Worm (Caenorhabditis elegans) whole organism, L3 larva: ENCODE measurements around the gene C10G8.3.

Experiments used
- ZK546.5 ChIP-seq: sonication (generic microtip); optimal IDR thresholded peaks from 2 replicates; lab custom pipeline; 2017; ENCODE audit warnings: missing biosample characterization, missing genetic modification characterization
- aly-2 ChIP-seq: fragments of 150-350 bp; optimal IDR thresholded peaks from 2 replicates; lab custom pipeline; 2014; ENCODE audit warnings: missing biosample characterization, missing genetic modification characterization
- ceh-82 ChIP-seq: fragments of 150-350 bp; optimal IDR thresholded peaks from 2 replicates; lab custom pipeline; 2014; ENCODE audit warnings: missing biosample characterization, missing genetic modification characterization
- ceh-9 ChIP-seq: sonication (generic microtip); optimal IDR thresholded peaks from 2 replicates; lab custom pipeline; 2018; ENCODE audit warnings: missing biosample characterization, missing genetic modification characterization
- daf-12 ChIP-seq: fragments of 150-350 bp; optimal IDR thresholded peaks from 2 replicates; lab custom pipeline; 2014; ENCODE audit warnings: missing biosample characterization, missing genetic modification reagents, missing genetic modification characterization
- egl-27 ChIP-seq: sonication (generic microtip); optimal IDR thresholded peaks from 4 replicates; lab custom pipeline; 2017; ENCODE audit warnings: missing biosample characterization, missing genetic modification reagents, missing genetic modification characterization
- egl-5 ChIP-seq: fragments of 150-350 bp; optimal IDR thresholded peaks from 2 replicates; lab custom pipeline; 2017; ENCODE audit warnings: missing biosample characterization, missing genetic modification reagents, missing genetic modification characterization, inconsistent platforms
- elt-1 ChIP-seq: fragments of 150-350 bp; optimal IDR thresholded peaks from 2 replicates; lab custom pipeline; 2014; ENCODE audit warnings: missing biosample characterization, missing genetic modification characterization
- elt-2 ChIP-seq: sonication (generic microtip); optimal IDR thresholded peaks from 2 replicates; lab custom pipeline; 2016; ENCODE audit warnings: missing genetic modification reagents, mild to moderate bottlenecking, missing genetic modification characterization, missing compliant biosample characterization
- eor-1 ChIP-seq, 2 experiments: fragments of 150-350 bp; optimal IDR thresholded peaks; 2 replicates each; lab custom pipeline; 2014 to 2018; ENCODE audit warnings: missing biosample characterization in 2 of 2, missing genetic modification characterization in 2 of 2
- fkh-10 ChIP-seq: sonication (generic microtip); optimal IDR thresholded peaks from 2 replicates; lab custom pipeline; 2017; ENCODE audit warnings: missing biosample characterization, missing genetic modification reagents, missing genetic modification characterization
- hmg-11 ChIP-seq: sonication (generic microtip); optimal IDR thresholded peaks from 2 replicates; lab custom pipeline; 2016; ENCODE audit warnings: missing genetic modification characterization, missing compliant biosample characterization
- lin-15B ChIP-seq: fragments of 150-350 bp; optimal IDR thresholded peaks from 2 replicates; lab custom pipeline; 2014; ENCODE audit warnings: missing biosample characterization, missing genetic modification characterization
- lin-39 ChIP-seq: fragments of 150-350 bp; optimal IDR thresholded peaks from 2 replicates; lab custom pipeline; 2018; ENCODE audit warnings: missing biosample characterization, missing genetic modification reagents, missing genetic modification characterization
- lsy-12 ChIP-seq: sonication (generic microtip); optimal IDR thresholded peaks from 2 replicates; lab custom pipeline; 2016; ENCODE audit warnings: mild to moderate bottlenecking, missing genetic modification characterization, missing compliant biosample characterization
- mdl-1 ChIP-seq: fragments of 150-350 bp; optimal IDR thresholded peaks from 2 replicates; lab custom pipeline; 2014; ENCODE audit warnings: missing biosample characterization, missing genetic modification characterization
- mml-1 ChIP-seq: fragments of 150-350 bp; sonication (generic microtip); optimal IDR thresholded peaks from 3 replicates; lab custom pipeline; 2014; ENCODE audit warnings: missing biosample characterization, missing genetic modification characterization
- nfya-1 ChIP-seq: sonication (generic microtip); optimal IDR thresholded peaks from 2 replicates; lab custom pipeline; 2017; ENCODE audit warnings: missing genetic modification characterization, mild to moderate bottlenecking, missing compliant biosample characterization, antibody characterized with exemption, moderate library complexity; ENCODE audit not compliant: insufficient read depth
- nhr-11 ChIP-seq: fragments of 150-350 bp; optimal IDR thresholded peaks from 2 replicates; lab custom pipeline; 2014; ENCODE audit warnings: missing biosample characterization, missing genetic modification characterization
- nhr-12 ChIP-seq: fragments of 150-350 bp; optimal IDR thresholded peaks from 2 replicates; lab custom pipeline; 2014; ENCODE audit warnings: missing biosample characterization, missing genetic modification characterization
- nhr-237 ChIP-seq: fragments of 150-350 bp; optimal IDR thresholded peaks from 2 replicates; lab custom pipeline; 2014; ENCODE audit warnings: missing biosample characterization, missing genetic modification characterization
- nhr-28 ChIP-seq: fragments of 150-350 bp; optimal IDR thresholded peaks from 2 replicates; lab custom pipeline; 2014; ENCODE audit warnings: missing biosample characterization, missing genetic modification characterization
- nhr-43 ChIP-seq: sonication (generic microtip); optimal IDR thresholded peaks from 2 replicates; lab custom pipeline; 2016; ENCODE audit warnings: mild to moderate bottlenecking, missing genetic modification characterization, missing compliant biosample characterization; ENCODE audit not compliant: poor library complexity, severe bottlenecking
- nhr-67 ChIP-seq: fragments of 150-350 bp; optimal IDR thresholded peaks from 2 replicates; lab custom pipeline; 2014; ENCODE audit warnings: missing biosample characterization, missing genetic modification characterization
- nhr-76 ChIP-seq: fragments of 150-350 bp; sonication (generic microtip); optimal IDR thresholded peaks from 5 replicates; lab custom pipeline; 2014; ENCODE audit warnings: missing biosample characterization, missing genetic modification characterization
- nhr-77 ChIP-seq: fragments of 150-350 bp; optimal IDR thresholded peaks from 2 replicates; lab custom pipeline; 2014; ENCODE audit warnings: missing biosample characterization, missing genetic modification characterization
- pha-4 ChIP-seq: fragments of 150-350 bp; optimal IDR thresholded peaks from 2 replicates; lab custom pipeline; 2014; ENCODE audit warnings: missing biosample characterization, missing genetic modification reagents, missing genetic modification characterization
- pqm-1 ChIP-seq: fragments of 150-350 bp; optimal IDR thresholded peaks from 2 replicates; lab custom pipeline; 2017; ENCODE audit warnings: missing biosample characterization, missing genetic modification characterization, inconsistent platforms
- skn-1 ChIP-seq: fragments of 150-350 bp; optimal IDR thresholded peaks from 2 replicates; lab custom pipeline; 2014; ENCODE audit warnings: missing biosample characterization, missing genetic modification characterization
- ztf-11 ChIP-seq: fragments of 150-350 bp; optimal IDR thresholded peaks from 2 replicates; lab custom pipeline; 2014; ENCODE audit warnings: missing biosample characterization, missing genetic modification characterization
- ztf-4 ChIP-seq: fragments of 150-350 bp; optimal IDR thresholded peaks from 2 replicates; lab custom pipeline; 2014; ENCODE audit warnings: missing biosample characterization, missing genetic modification characterization

C10G8.3 gene

ce11 chrV:5311635-5312034 is 918 bp upstream of the C10G8.3 start, which contains the start of gene C10G8.4:
Gene C10G8.4, plus strand, starts transcription at chrV:5311935.
- TF ChIP-seq elt-2: no peak
- no peak for TF ChIP-seq lin-15B (tag; lab: Kevin White, UChicago)
- no peak for TF ChIP-seq elt-1 (tag; lab: Kevin White, UChicago)

- TF ChIP-seq nfya-1 (tag; lab: Kevin White, UChicago) (no peak), nhr-12 (tag; lab: Kevin White, UChicago) (no peak), lin-39 (tag; lab: Kevin White, UChicago) (no peak), daf-12 (tag; lab: Kevin White, UChicago) (no peak), nhr-237 (tag; lab: Kevin White, UChicago) (no peak), nhr-28 (no peak), nhr-43 (no peak), ceh-9 (tag; lab: Kevin White, UChicago) (no peak), mml-1 (tag; lab: Kevin White, UChicago) (no peak), ztf-4 (no peak), ztf-11 (tag; lab: Kevin White, UChicago) (no peak), hmg-11 (tag; lab: Kevin White, UChicago) (no peak), eor-1 (tag; optimal IDR thresholded peaks at IDR 0.05; lab: Kevin White, UChicago) (no peak), fkh-10 (no peak), nhr-67 (tag; lab: Kevin White, UChicago) (no peak), lin-15B (tag; lab: Kevin White, UChicago) (no peak), egl-5 (tag; lab: Kevin White, UChicago) (no peak), nhr-77 (no peak)
- TF ChIP-seq, all 47 proteins: peak for 0
Observed at ce11 chrV:5314104-5314503, 1.6 kb downstream of the C10G8.3 start, which contains the start of gene C10G8.2. Gene C10G8.2, plus strand, starts transcription at chrV:5314404.

- TF ChIP-seq nhr-11 (tag; lab: Kevin White, UChicago): no peak
Observed at ce11 chrV:5318349-5318748, 5.8 kb downstream of the C10G8.3 start.

- TF ChIP-seq nfya-1 (tag; lab: Kevin White, UChicago) (peak; percentile 8), ZK546.5 (tag; lab: Kevin White, UChicago) (no peak)
- TF ChIP-seq, all 47 proteins: peak for 1
Observed at ce11 chrV:5319477-5319876, 6.9 kb downstream of the C10G8.3 start, which contains the start of gene ceh-34. Gene ceh-34, minus strand, starts transcription at chrV:5319577.

- TF ChIP-seq eor-1 (tag; optimal IDR thresholded peaks at IDR 0.05; lab: Kevin White, UChicago): no peak
- no peak for TF ChIP-seq nhr-28
- TF ChIP-seq nhr-77: no peak
- TF ChIP-seq ceh-9 (tag; lab: Kevin White, UChicago): no peak
- no peak for TF ChIP-seq egl-5 (tag; lab: Kevin White, UChicago)
- TF ChIP-seq daf-12 (tag; lab: Kevin White, UChicago): no peak
- TF ChIP-seq egl-27 (tag; lab: Kevin White, UChicago): no peak
- no peak for TF ChIP-seq lin-15B (tag; lab: Kevin White, UChicago)
- no peak for TF ChIP-seq lsy-12 (tag; lab: Kevin White, UChicago)
Observed at ce11 chrV:5322815-5323214, 10.3 kb downstream of the C10G8.3 start.

ce11 chrV:5324566-5324965 is 12.0 kb downstream of the C10G8.3 start, which contains the start of gene ceh-33:
Gene ceh-33, minus strand, starts transcription at chrV:5324666.
- no peak for TF ChIP-seq skn-1 (tag; lab: Kevin White, UChicago)
- no peak for TF ChIP-seq nhr-11 (tag; lab: Kevin White, UChicago)
- TF ChIP-seq, all 47 proteins: peak for 0

- TF ChIP-seq mdl-1 (no peak), pqm-1 (tag; lab: Kevin White, UChicago) (no peak), nhr-76 (tag; lab: Kevin White, UChicago) (no peak), ceh-82 (no peak), nhr-12 (tag; lab: Kevin White, UChicago) (no peak), aly-2 (no peak), pha-4 (tag; lab: Kevin White, UChicago) (no peak), fkh-10 (no peak)
- TF ChIP-seq, all 47 proteins: peak for 0
Observed at ce11 chrV:5328314-5328713, 15.8 kb downstream of the C10G8.3 start, which contains the start of gene C10G8.8. Gene C10G8.8, minus strand, starts transcription at chrV:5328414.
